Worm (Caenorhabditis elegans): ENCODE results near the gene kin-33.

Gene kin-33

DNA sequence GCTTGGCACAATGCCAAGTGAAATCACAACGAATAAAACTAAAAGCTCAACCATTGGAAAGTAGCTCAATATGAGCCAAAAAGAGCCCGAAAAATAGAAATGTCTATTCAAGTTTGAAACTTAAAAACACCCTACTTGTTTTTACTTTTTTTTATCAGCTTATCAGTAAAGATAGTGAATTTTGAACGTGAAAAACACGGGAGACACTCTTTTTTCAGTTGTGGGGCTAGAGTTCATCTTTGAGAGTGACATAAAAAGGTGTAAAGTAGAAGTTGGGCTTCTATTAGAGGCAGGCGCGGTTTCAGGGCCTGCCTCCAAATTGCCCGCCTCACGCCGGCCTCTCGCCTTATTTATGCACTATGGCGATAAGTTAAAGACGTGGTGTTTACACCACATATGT lies 17.2 kb upstream of the kin-33 start, which contains the start of gene oac-39:
oac-39 (minus strand) TSS at position 101 of the 400 bp plus-strand sequence.
- TF ChIP-seq T22C8.4 (GFP tag; IDR thresholded peaks at IDR 0.05) (no peak), flt-1 (GFP tag; IDR thresholded peaks at IDR 0.05) (no peak), ztf-23 (GFP tag; IDR thresholded peaks at IDR 0.05) (no peak), tab-1 (GFP tag; IDR thresholded peaks at IDR 0.05) (no peak), ref-1 (GFP tag; conservative IDR thresholded peaks at IDR 0.05) (no peak), klf-2 (GFP tag; conservative IDR thresholded peaks at IDR 0.05) (no peak), cog-1 (tag; optimal IDR thresholded peaks at IDR 0.05) (no peak), med-1 (GFP tag; optimal IDR thresholded peaks at IDR 0.05; ENCODE audit: insufficient read depth) (no peak), ztf-29 (GFP tag; IDR thresholded peaks at IDR 0.05) (no peak)

ce11 chrV:248636-249035 lies 14.2 kb upstream of the kin-33 start:
- TF ChIP-seq med-1 (GFP tag; optimal IDR thresholded peaks at IDR 0.05; ENCODE audit: insufficient read depth) (no peak), flt-1 (GFP tag; IDR thresholded peaks at IDR 0.05) (no peak), klf-2 (GFP tag; conservative IDR thresholded peaks at IDR 0.05) (no peak), ref-1 (GFP tag; conservative IDR thresholded peaks at IDR 0.05) (no peak), ztf-29 (GFP tag; IDR thresholded peaks at IDR 0.05) (no peak), tab-1 (GFP tag; IDR thresholded peaks at IDR 0.05) (no peak), ztf-23 (GFP tag; IDR thresholded peaks at IDR 0.05) (no peak), T22C8.4 (GFP tag; IDR thresholded peaks at IDR 0.05) (no peak), cog-1 (tag; optimal IDR thresholded peaks at IDR 0.05) (no peak)

ce11 chrV:247576-247975 lies 13.1 kb upstream of the kin-33 start:
- TF ChIP-seq T22C8.4 (GFP tag; IDR thresholded peaks at IDR 0.05) (no peak), flt-1 (GFP tag; IDR thresholded peaks at IDR 0.05) (no peak), klf-2 (GFP tag; conservative IDR thresholded peaks at IDR 0.05) (no peak), ztf-29 (GFP tag; IDR thresholded peaks at IDR 0.05) (no peak), ztf-23 (GFP tag; IDR thresholded peaks at IDR 0.05) (no peak)

DNA sequence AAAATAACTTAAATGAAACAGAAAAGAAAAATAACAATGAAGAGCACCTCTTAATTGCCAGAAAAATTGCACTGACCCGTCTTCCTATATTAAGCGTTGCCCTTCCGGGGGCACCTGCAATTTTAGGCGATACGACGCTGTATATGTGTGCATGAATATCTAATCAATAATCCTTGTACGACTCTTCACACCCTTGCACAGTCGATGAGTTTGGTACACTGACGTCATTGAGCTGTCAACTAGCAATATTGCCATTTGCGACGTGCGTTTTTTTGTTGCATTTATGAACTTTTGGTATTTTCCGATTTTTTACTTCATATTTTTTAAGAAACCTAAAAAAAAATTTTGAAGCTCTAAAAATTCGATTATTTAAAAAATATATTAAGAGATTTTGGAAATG lies 11.6 kb upstream of the kin-33 start, which contains the start of gene kin-34:
kin-34 (minus strand) TSS at position 101 of the 400 bp plus-strand sequence.
- no peak for TF ChIP-seq ztf-23 (GFP tag; IDR thresholded peaks at IDR 0.05)
- no peak for TF ChIP-seq klf-2 (GFP tag; conservative IDR thresholded peaks at IDR 0.05)
- TF ChIP-seq flt-1 (GFP tag; IDR thresholded peaks at IDR 0.05), result no peak
- TF ChIP-seq T22C8.4 (GFP tag; IDR thresholded peaks at IDR 0.05), result no peak
- no peak for TF ChIP-seq ztf-29 (GFP tag; IDR thresholded peaks at IDR 0.05)
- TF ChIP-seq ref-1 (GFP tag; conservative IDR thresholded peaks at IDR 0.05), result no peak
- TF ChIP-seq med-1 (GFP tag; optimal IDR thresholded peaks at IDR 0.05; ENCODE audit: insufficient read depth), result no peak
- TF ChIP-seq cog-1 (tag; optimal IDR thresholded peaks at IDR 0.05), result no peak
- no peak for TF ChIP-seq tab-1 (GFP tag; IDR thresholded peaks at IDR 0.05)

DNA sequence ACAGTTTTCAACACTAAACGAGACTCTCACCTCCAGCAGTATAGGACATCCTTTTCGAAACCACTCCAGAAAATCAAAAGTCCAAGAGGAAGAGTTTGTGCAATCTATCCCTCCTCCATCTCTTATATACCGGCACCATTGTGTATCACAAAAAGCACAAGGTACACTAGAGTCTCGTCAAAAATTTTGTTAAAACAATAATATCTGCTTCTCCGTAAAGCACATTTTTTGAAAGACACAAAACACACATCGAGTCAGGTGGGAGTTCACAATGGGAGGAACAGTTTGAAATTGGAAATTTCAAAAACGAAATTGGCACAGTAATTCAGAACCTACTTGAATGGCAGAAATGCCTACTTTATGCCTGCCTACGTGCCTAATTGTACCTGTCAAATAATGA lies 8.0 kb upstream of the kin-33 start, which contains the start of gene R02C2.7:
R02C2.7 (minus strand) TSS at position 101 of the 400 bp plus-strand sequence.
- no peak for TF ChIP-seq ztf-23 (GFP tag; IDR thresholded peaks at IDR 0.05)
- no peak for TF ChIP-seq med-1 (GFP tag; optimal IDR thresholded peaks at IDR 0.05; ENCODE audit: insufficient read depth)
- TF ChIP-seq ref-1 (GFP tag; conservative IDR thresholded peaks at IDR 0.05), result no peak
- no peak for TF ChIP-seq ztf-29 (GFP tag; IDR thresholded peaks at IDR 0.05)
- no peak for TF ChIP-seq tab-1 (GFP tag; IDR thresholded peaks at IDR 0.05)
- no peak for TF ChIP-seq klf-2 (GFP tag; conservative IDR thresholded peaks at IDR 0.05)

ce11 chrV:240287-240686 lies 5.8 kb upstream of the kin-33 start, which contains the start of gene txt-2:
TSS of gene txt-2 (minus strand) at chrV:240500.
- no peak for TF ChIP-seq flt-1 (GFP tag; IDR thresholded peaks at IDR 0.05)
- TF ChIP-seq ref-1 (GFP tag; conservative IDR thresholded peaks at IDR 0.05), result no peak

- TF ChIP-seq cog-1 (tag; optimal IDR thresholded peaks at IDR 0.05), result no peak
Measured at ce11 chrV:238094-238493, 3.6 kb upstream of the kin-33 start, which contains the start of gene R02C2.1. TSS of gene R02C2.1 (minus strand) at chrV:238194.

DNA sequence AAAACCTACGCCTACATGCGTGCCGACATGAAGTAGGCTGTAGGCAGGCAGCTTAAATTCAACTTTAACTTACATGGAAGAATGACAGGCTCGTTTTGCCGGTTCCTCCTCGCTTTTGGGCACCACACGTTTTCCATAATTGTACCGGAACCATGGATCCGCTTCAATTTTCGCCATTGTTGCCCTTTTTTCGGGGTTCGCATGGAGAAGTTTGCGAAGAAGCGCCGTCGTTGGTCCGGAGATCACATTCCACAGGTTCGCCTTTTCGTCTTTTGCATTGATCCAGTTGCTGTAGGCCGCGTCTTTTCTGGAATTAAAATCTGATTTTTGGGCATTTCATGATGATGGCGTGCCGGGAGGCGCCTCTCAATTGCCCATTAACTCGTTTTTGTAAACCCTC lies 2.5 kb upstream of the kin-33 start:
- TF ChIP-seq cog-1 (tag; optimal IDR thresholded peaks at IDR 0.05) (no peak), T22C8.4 (GFP tag; IDR thresholded peaks at IDR 0.05) (no peak), med-1 (GFP tag; optimal IDR thresholded peaks at IDR 0.05; ENCODE audit: insufficient read depth) (no peak), ref-1 (GFP tag; conservative IDR thresholded peaks at IDR 0.05) (no peak), tab-1 (GFP tag; IDR thresholded peaks at IDR 0.05) (no peak), ztf-29 (GFP tag; IDR thresholded peaks at IDR 0.05) (no peak), flt-1 (GFP tag; IDR thresholded peaks at IDR 0.05) (no peak), klf-2 (GFP tag; conservative IDR thresholded peaks at IDR 0.05) (no peak), ztf-23 (GFP tag; IDR thresholded peaks at IDR 0.05) (no peak)

- no peak for TF ChIP-seq flt-1 (GFP tag; IDR thresholded peaks at IDR 0.05)
- no peak for TF ChIP-seq T22C8.4 (GFP tag; IDR thresholded peaks at IDR 0.05)
- TF ChIP-seq med-1 (GFP tag; optimal IDR thresholded peaks at IDR 0.05; ENCODE audit: insufficient read depth), result no peak
- no peak for TF ChIP-seq ztf-29 (GFP tag; IDR thresholded peaks at IDR 0.05)
- TF ChIP-seq tab-1 (GFP tag; IDR thresholded peaks at IDR 0.05), result no peak
- TF ChIP-seq ztf-23 (GFP tag; IDR thresholded peaks at IDR 0.05), result no peak
- no peak for TF ChIP-seq cog-1 (tag; optimal IDR thresholded peaks at IDR 0.05)
- TF ChIP-seq klf-2 (GFP tag; conservative IDR thresholded peaks at IDR 0.05), result no peak
- TF ChIP-seq ref-1 (GFP tag; conservative IDR thresholded peaks at IDR 0.05), result no peak
Measured at ce11 chrV:219632-220031, 14.8 kb downstream of the kin-33 start, which contains the start of gene srh-80. TSS of gene srh-80 (plus strand) at chrV:219932.

DNA sequence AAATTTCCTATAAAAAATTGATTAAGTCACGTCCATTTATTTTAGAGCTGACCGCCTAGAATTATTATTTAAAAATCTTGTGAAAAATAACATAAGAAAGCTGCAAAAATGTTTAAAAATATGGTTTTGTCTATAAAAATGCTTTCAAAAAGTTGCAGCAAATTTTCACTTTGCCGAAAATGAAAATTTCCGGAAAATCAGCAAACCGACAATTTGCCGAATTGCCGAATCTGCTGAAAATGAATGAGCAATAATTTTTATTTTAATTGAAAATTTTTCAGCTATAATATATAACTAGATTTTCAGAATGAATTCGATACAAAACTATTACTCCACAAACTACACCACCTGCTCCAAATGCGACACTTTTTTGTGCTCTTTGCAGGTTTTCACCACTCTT lies 17.6 kb downstream of the kin-33 start, which contains the start of gene srh-78:
srh-78 (plus strand) TSS at position 301 of the 400 bp plus-strand sequence.
- TF ChIP-seq flt-1 (GFP tag; IDR thresholded peaks at IDR 0.05) (no peak), ztf-29 (GFP tag; IDR thresholded peaks at IDR 0.05) (no peak), ztf-23 (GFP tag; IDR thresholded peaks at IDR 0.05) (no peak), tab-1 (GFP tag; IDR thresholded peaks at IDR 0.05) (no peak), cog-1 (tag; optimal IDR thresholded peaks at IDR 0.05) (no peak), klf-2 (GFP tag; conservative IDR thresholded peaks at IDR 0.05) (no peak), med-1 (GFP tag; optimal IDR thresholded peaks at IDR 0.05; ENCODE audit: insufficient read depth) (no peak), T22C8.4 (GFP tag; IDR thresholded peaks at IDR 0.05) (no peak), ref-1 (GFP tag; conservative IDR thresholded peaks at IDR 0.05) (no peak)
